Fruit fly (Drosophila melanogaster): ENCODE measurements around the gene mRpL2.

mRpL2 gene

dm6 chr3L:11164899-11165298 is 44.3 kb downstream of the mRpL2 start, which contains the start of gene Alg10 (continued):
- TF ChIP-seq CG4424 (GFP tag; optimal IDR thresholded peaks at IDR 0.05) (no peak), CG3726 (GFP tag; IDR thresholded peaks at IDR 0.05) (no peak), CG5180 (GFP tag; optimal IDR thresholded peaks at IDR 0.05) (no peak), B-H2 (GFP tag; optimal IDR thresholded peaks at IDR 0.05) (no peak), unc-4 (GFP tag; IDR thresholded peaks at IDR 0.05; ENCODE audit: partially characterized antibody) (no peak), CG6272 (GFP tag; IDR thresholded peaks at IDR 0.05) (no peak), CG17568 (GFP tag; optimal IDR thresholded peaks at IDR 0.05) (no peak), btn (GFP tag; optimal IDR thresholded peaks at IDR 0.05) (no peak), CG9797 (GFP tag; optimal IDR thresholded peaks at IDR 0.05) (peak; percentile 52), corto (GFP tag; optimal IDR thresholded peaks at IDR 0.05) (no peak), CG2120 (GFP tag; optimal IDR thresholded peaks at IDR 0.05) (no peak), sd (tag; optimal IDR thresholded peaks at IDR 0.05) (no peak), gfzf (GFP tag; optimal IDR thresholded peaks at IDR 0.05) (peak; percentile 77), CG4730 (GFP tag; IDR thresholded peaks at IDR 0.05) (no peak), CG15073 (GFP tag; optimal IDR thresholded peaks at IDR 0.05) (no peak), CG4854 (GFP tag; optimal IDR thresholded peaks at IDR 0.05) (no peak), hb (GFP tag; IDR thresholded peaks at IDR 0.05; ENCODE audit: partially characterized antibody) (no peak), maf-S (GFP tag; optimal IDR thresholded peaks at IDR 0.05) (no peak), CG7839 (tag; optimal IDR thresholded peaks at IDR 0.05) (no peak), ken (GFP tag; IDR thresholded peaks at IDR 0.05) (no peak), nerfin-2 (GFP tag; IDR thresholded peaks at IDR 0.05; ENCODE audit: partially characterized antibody) (no peak), dysf (GFP tag; IDR thresholded peaks at IDR 0.05) (no peak), grn (GFP tag; optimal IDR thresholded peaks at IDR 0.05) (no peak), ara (GFP tag; IDR thresholded peaks at IDR 0.05) (no peak), CG14667 (GFP tag; IDR thresholded peaks at IDR 0.05) (no peak), Mrtf (GFP tag; IDR thresholded peaks at IDR 0.05) (no peak), ac (GFP tag; optimal IDR thresholded peaks at IDR 0.05) (no peak), NfI (GFP tag; optimal IDR thresholded peaks at IDR 0.05) (no peak), Mes4 (GFP tag; optimal IDR thresholded peaks at IDR 0.05) (no peak), E2f1 (GFP tag; IDR thresholded peaks at IDR 0.05) (no peak), klu (GFP tag; IDR thresholded peaks at IDR 0.05) (no peak), tin (GFP tag; optimal IDR thresholded peaks at IDR 0.05) (no peak), Myb (GFP tag; optimal IDR thresholded peaks at IDR 0.05) (peak; percentile 34), Camta (GFP tag; optimal IDR thresholded peaks at IDR 0.05) (no peak), tx (GFP tag; optimal IDR thresholded peaks at IDR 0.05) (no peak), odd (GFP tag; optimal IDR thresholded peaks at IDR 0.05) (no peak), vnd (GFP tag; IDR thresholded peaks at IDR 0.05; ENCODE audit: partially characterized antibody) (no peak), CG13894 (tag; optimal IDR thresholded peaks at IDR 0.05) (no peak), CG12659 (GFP tag; optimal IDR thresholded peaks at IDR 0.05) (no peak), CG6765 (GFP tag; optimal IDR thresholded peaks at IDR 0.05) (no peak), Dip2 (GFP tag; IDR thresholded peaks at IDR 0.05) (no peak), gsb (GFP tag; IDR thresholded peaks at IDR 0.05) (no peak), Ada2b (GFP tag; IDR thresholded peaks at IDR 0.05) (no peak), bbx (GFP tag; IDR thresholded peaks at IDR 0.05; ENCODE audit: partially characterized antibody) (peak; percentile 13; the same call in 1 of the 2 replicates), CG12104 (GFP tag; optimal IDR thresholded peaks at IDR 0.05) (no peak), CG33213 (GFP tag; optimal IDR thresholded peaks at IDR 0.05) (no peak), CG16863 (GFP tag; optimal IDR thresholded peaks at IDR 0.05) (no peak), schlank (tag; optimal IDR thresholded peaks at IDR 0.05) (no peak), CG33557 (GFP tag; optimal IDR thresholded peaks at IDR 0.05) (no peak), CG17328 (GFP tag; IDR thresholded peaks at IDR 0.05) (no peak), org-1 (GFP tag; optimal IDR thresholded peaks at IDR 0.05) (no peak), unpg (GFP tag; optimal IDR thresholded peaks at IDR 0.05) (no peak)

Measured in whole organism, embryonic.